Fruit fly (Drosophila melanogaster): ENCODE data around the gene CG32445.

DNA sequence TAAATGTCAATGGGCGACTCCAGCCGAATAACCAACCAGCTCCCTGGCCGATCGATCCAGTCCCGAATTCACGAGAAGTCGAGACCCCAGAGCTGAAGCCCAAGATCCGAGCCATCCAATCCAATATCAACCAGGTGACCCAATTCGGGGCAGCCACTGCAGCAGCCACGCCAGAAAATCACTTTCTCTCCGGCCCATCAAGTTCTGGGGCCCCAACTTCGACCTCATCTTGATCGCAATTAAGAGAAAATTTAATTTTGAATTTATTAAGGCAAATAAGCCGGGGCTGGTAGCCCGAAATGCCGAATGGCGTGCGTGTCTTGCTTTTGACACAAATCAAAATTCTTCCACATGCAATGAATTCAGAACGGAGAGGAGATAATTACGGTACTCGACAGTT is 8.7 kb downstream of the CG32445 start:
- TF ChIP-seq Myc (optimal IDR thresholded peaks at IDR 0.05) (no peak), h (optimal IDR thresholded peaks at IDR 0.05) (no peak), Sin3A (optimal IDR thresholded peaks at IDR 0.05) (no peak), ttk (optimal IDR thresholded peaks at IDR 0.05) (no peak), insv (optimal IDR thresholded peaks at IDR 0.05) (no peak)
